Worm (Caenorhabditis elegans): Measurements from ENCODE around the gene W06A7.4.

W06A7.4 gene

DNA sequence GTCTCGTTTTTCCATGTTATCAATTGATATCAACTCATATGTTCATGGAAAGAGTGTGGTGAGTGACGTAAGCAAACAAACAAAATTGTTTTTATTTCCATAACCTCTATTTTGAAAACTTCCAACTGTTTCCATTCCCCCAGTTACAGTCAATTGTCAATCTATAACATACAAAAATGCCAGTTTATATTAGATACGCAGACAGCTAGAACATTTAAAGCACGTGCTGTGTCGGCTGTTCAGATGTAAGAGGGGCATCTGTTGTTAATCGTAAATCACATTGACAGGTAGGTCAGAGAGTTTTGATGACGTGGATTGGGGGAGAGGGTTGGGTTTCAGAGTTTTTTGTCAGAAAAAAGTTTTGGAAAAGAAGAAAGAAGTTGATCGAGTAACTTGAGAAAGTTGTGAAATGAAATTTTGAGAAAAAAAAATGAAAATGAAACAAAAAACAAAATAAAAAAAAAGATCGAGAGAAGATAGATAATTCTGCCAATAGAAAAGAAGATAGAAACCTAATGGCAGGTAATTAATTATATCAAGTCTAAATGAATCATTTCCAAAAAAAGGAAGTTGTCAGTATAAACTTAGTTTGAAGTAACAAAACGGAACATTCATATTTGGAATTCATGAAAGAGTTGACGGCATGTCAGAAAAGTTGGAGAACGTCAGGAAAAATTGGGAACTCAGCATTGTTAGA, 24.4 kb downstream of the W06A7.4 start (continued):
- peak; percentile 23 for TF ChIP-seq snpc-4 (tag; optimal IDR thresholded peaks at IDR 0.05)
- no peak for TF ChIP-seq zag-1 (tag; optimal IDR thresholded peaks at IDR 0.05)
- TF ChIP-seq C34F6.9 (tag; optimal IDR thresholded peaks at IDR 0.05): peak; percentile 63
- no peak for TF ChIP-seq ztf-1 (GFP tag; conservative IDR thresholded peaks at IDR 0.05)
- TF ChIP-seq sma-3 (GFP tag; optimal IDR thresholded peaks at IDR 0.05): peak; percentile 56
- peak; percentile 29 for TF ChIP-seq unc-62 (GFP tag; optimal IDR thresholded peaks at IDR 0.05)
- no peak for TF ChIP-seq elt-3 (tag; optimal IDR thresholded peaks at IDR 0.05)
- peak; percentile 23 for TF ChIP-seq lin-13 (GFP tag; optimal IDR thresholded peaks at IDR 0.05)
- no peak for TF ChIP-seq unc-55 (GFP tag; optimal IDR thresholded peaks at IDR 0.05)
- no peak for TF ChIP-seq nhr-11 (tag; optimal IDR thresholded peaks at IDR 0.05)
- TF ChIP-seq ama-1 (optimal IDR thresholded peaks at IDR 0.05): peak; percentile 80
- no peak for TF ChIP-seq ztf-11 (tag; optimal IDR thresholded peaks at IDR 0.05)
- peak; percentile 40 for TF ChIP-seq nhr-21 (tag; optimal IDR thresholded peaks at IDR 0.05)
- TF ChIP-seq nhr-129 (tag; optimal IDR thresholded peaks at IDR 0.05): peak; percentile 90
- peak; percentile 46 for TF ChIP-seq blmp-1 (tag; optimal IDR thresholded peaks at IDR 0.05; ENCODE audit: insufficient read depth)
- no peak for TF ChIP-seq elt-1 (tag; optimal IDR thresholded peaks at IDR 0.05)
- TF ChIP-seq R02D3.7 (tag; optimal IDR thresholded peaks at IDR 0.05): no peak
- peak; percentile 55 for TF ChIP-seq gmeb-1 (tag; optimal IDR thresholded peaks at IDR 0.05)
- no peak for TF ChIP-seq mbf-1 (tag; optimal IDR thresholded peaks at IDR 0.05)
- TF ChIP-seq sma-9 (GFP tag; optimal IDR thresholded peaks at IDR 0.05): peak; percentile 84
- no peak for TF ChIP-seq sma-9 (tag; optimal IDR thresholded peaks at IDR 0.05)
- no peak for TF ChIP-seq skn-1 (tag; optimal IDR thresholded peaks at IDR 0.05)
- no peak for TF ChIP-seq alr-1 (tag; optimal IDR thresholded peaks at IDR 0.05)
- TF ChIP-seq ZK546.5 (tag; optimal IDR thresholded peaks at IDR 0.05): no peak
- peak; percentile 20 for TF ChIP-seq sem-4 (tag; optimal IDR thresholded peaks at IDR 0.05)
- TF ChIP-seq egl-27 (tag; optimal IDR thresholded peaks at IDR 0.05): no peak

DNA sequence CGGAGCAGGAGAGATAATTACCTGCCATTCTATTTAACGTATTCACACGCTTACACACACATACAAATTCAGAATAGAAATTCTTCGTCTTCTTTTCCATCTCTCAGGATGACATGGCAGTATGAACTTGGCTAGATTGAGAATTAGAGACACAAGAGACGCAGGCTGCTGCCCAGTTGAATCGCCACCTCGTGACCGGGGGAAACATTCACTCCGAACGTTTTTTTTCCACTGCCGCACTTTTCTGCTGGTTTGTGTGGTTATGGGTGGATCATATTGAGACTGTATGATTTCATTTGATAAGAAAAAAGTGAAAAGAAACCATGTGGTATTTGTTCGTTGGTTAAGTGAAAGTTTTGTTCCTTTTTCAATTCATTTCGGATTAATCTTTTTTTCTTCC, 25.4 kb downstream of the W06A7.4 start:
- peak; percentile 57 for TF ChIP-seq gmeb-1 (tag; optimal IDR thresholded peaks at IDR 0.05)
- peak; percentile 99 for TF ChIP-seq blmp-1 (tag; optimal IDR thresholded peaks at IDR 0.05; ENCODE audit: insufficient read depth)
- TF ChIP-seq unc-62 (GFP tag; optimal IDR thresholded peaks at IDR 0.05): no peak
- TF ChIP-seq Y55F3AM.14 (GFP tag; optimal IDR thresholded peaks at IDR 0.05): peak; percentile 75
- TF ChIP-seq mdl-1 (tag; optimal IDR thresholded peaks at IDR 0.05): peak; percentile 58 to 65
- TF ChIP-seq nhr-25 (tag; optimal IDR thresholded peaks at IDR 0.05): peak; percentile 85
- no peak for TF ChIP-seq nhr-10 (tag; optimal IDR thresholded peaks at IDR 0.05)
- TF ChIP-seq ztf-4 (tag; optimal IDR thresholded peaks at IDR 0.05): peak; percentile 20
- TF ChIP-seq egl-27 (tag; optimal IDR thresholded peaks at IDR 0.05): peak; percentile 58
- peak; percentile 83 for TF ChIP-seq nhr-129 (tag; optimal IDR thresholded peaks at IDR 0.05)
- peak; percentile 52 for TF ChIP-seq F13H6.1 (tag; optimal IDR thresholded peaks at IDR 0.05)
- TF ChIP-seq nhr-21 (tag; optimal IDR thresholded peaks at IDR 0.05): peak; percentile 86
- peak; percentile 80 for TF ChIP-seq C34F6.9 (tag; optimal IDR thresholded peaks at IDR 0.05)
- TF ChIP-seq zag-1 (tag; optimal IDR thresholded peaks at IDR 0.05): peak; percentile 20
- no peak for TF ChIP-seq aly-2 (tag; optimal IDR thresholded peaks at IDR 0.05)
- peak; percentile 88 for TF ChIP-seq sma-9 (GFP tag; optimal IDR thresholded peaks at IDR 0.05)
- no peak for TF ChIP-seq sma-9 (tag; optimal IDR thresholded peaks at IDR 0.05)
- TF ChIP-seq sma-3 (GFP tag; optimal IDR thresholded peaks at IDR 0.05): peak; percentile 86
- TF ChIP-seq peb-1 (tag; optimal IDR thresholded peaks at IDR 0.05): no peak
- no peak for TF ChIP-seq elt-3 (tag; optimal IDR thresholded peaks at IDR 0.05)
- TF ChIP-seq ama-1 (optimal IDR thresholded peaks at IDR 0.05): peak; percentile 70
- TF ChIP-seq sem-4 (tag; optimal IDR thresholded peaks at IDR 0.05): peak; percentile 61
- no peak for TF ChIP-seq mbf-1 (tag; optimal IDR thresholded peaks at IDR 0.05)
- TF ChIP-seq crh-2 (tag; optimal IDR thresholded peaks at IDR 0.05): peak; percentile 67
- TF ChIP-seq ZK546.5 (tag; optimal IDR thresholded peaks at IDR 0.05): no peak
- no peak for TF ChIP-seq nhr-23 (tag; optimal IDR thresholded peaks at IDR 0.05)
- TF ChIP-seq unc-55 (GFP tag; optimal IDR thresholded peaks at IDR 0.05): peak; percentile 5
- TF ChIP-seq lin-13 (GFP tag; optimal IDR thresholded peaks at IDR 0.05): no peak
- peak; percentile 59 for TF ChIP-seq fos-1 (tag; optimal IDR thresholded peaks at IDR 0.05)
- TF ChIP-seq lsy-2 (tag; optimal IDR thresholded peaks at IDR 0.05): peak in 1 of 2 experiments; percentile 68
- peak; percentile 16 for TF ChIP-seq lin-11 (tag; optimal IDR thresholded peaks at IDR 0.05)
- TF ChIP-seq skn-1 (tag; optimal IDR thresholded peaks at IDR 0.05): peak; percentile 72
- TF ChIP-seq mab-5 (tag; optimal IDR thresholded peaks at IDR 0.05): no peak
